Fruit fly (Drosophila melanogaster) whole organism, prepupa: Measurements from ENCODE around the gene tup.

Experiments used
- CG11294 ChIP-seq: fragments of 200-800 bp; sonication (Bioruptor generic); IDR thresholded peaks from 2 replicates; pipeline ENCODE4 v1.3.6; 2022; ENCODE audit warnings: missing biosample characterization, missing genetic modification characterization
- CG1621 ChIP-seq: fragments of 200-800 bp; sonication (Bioruptor generic); optimal IDR thresholded peaks from 3 replicates; lab custom pipeline; 2018; ENCODE audit warnings: missing biosample characterization, mild to moderate bottlenecking, missing genetic modification characterization
- CG34406 ChIP-seq: fragments of 200-800 bp; sonication (Bioruptor generic); optimal IDR thresholded peaks from 3 replicates; lab custom pipeline; 2016; ENCODE audit warnings: missing biosample characterization, missing genetic modification characterization
- CG6276 ChIP-seq: fragments of 200-800 bp; sonication (Bioruptor generic); optimal IDR thresholded peaks from 2 replicates; lab custom pipeline; 2017; ENCODE audit warnings: missing biosample characterization, mild to moderate bottlenecking, missing genetic modification characterization
- CG8119 ChIP-seq: fragments of 200-800 bp; sonication (Bioruptor generic); IDR thresholded peaks from 3 replicates; pipeline ENCODE4 v1.3.6; 2022; ENCODE audit warnings: missing biosample characterization, missing genetic modification characterization
- Ets96B ChIP-seq: fragments of 200-800 bp; optimal IDR thresholded peaks from 2 replicates; lab custom pipeline; 2019; ENCODE audit warnings: missing biosample characterization, mild to moderate bottlenecking, missing genetic modification characterization, moderate library complexity
- Sox15 ChIP-seq: fragments of 200-800 bp; sonication (Bioruptor generic); optimal IDR thresholded peaks from 3 replicates; lab custom pipeline; 2016; ENCODE audit warnings: missing biosample characterization, missing genetic modification characterization
- dsx ChIP-seq: fragments of 200-800 bp; optimal IDR thresholded peaks from 3 replicates; lab custom pipeline; 2019; ENCODE audit warnings: missing biosample characterization, mild to moderate bottlenecking, missing genetic modification characterization, moderate library complexity; ENCODE audit not compliant: poor library complexity, severe bottlenecking
- net ChIP-seq: fragments of 200-800 bp; sonication (Bioruptor generic); optimal IDR thresholded peaks from 3 replicates; lab custom pipeline; 2016; ENCODE audit warnings: missing biosample characterization, missing genetic modification characterization
- salr ChIP-seq, 2 experiments: fragments of 200-800 bp; sonication (Bioruptor generic); optimal IDR thresholded peaks; 3 replicates each; lab custom pipeline; 2016 to 2018; ENCODE audit warnings: missing biosample characterization in 2 of 2, missing genetic modification characterization in 2 of 2, mild to moderate bottlenecking in 1 of 2

DNA sequence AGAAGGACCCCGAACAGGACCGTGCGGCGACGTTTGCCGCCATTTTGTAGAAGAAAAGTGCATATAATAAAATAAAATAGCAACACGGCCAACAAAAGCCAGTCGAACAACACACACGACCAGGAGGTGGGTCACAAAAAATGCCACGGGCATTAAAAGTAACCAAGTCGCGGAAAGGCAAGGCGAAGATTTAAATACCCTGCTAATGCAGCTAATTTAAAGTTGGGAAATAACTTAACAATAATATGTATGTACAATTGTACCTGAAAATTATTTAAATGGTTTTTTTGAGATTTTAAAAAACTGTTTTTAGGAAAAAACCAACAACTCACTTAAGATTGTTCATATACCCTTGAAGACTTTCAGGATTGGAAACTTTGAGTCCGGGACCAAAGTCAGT is 48.5 kb upstream of the tup start:
- TF ChIP-seq salr (GFP tag; optimal IDR thresholded peaks at IDR 0.05; lab: Kevin White, UChicago) (no peak), Ets96B (no peak), dsx (GFP tag; lab: Kevin White, UChicago) (no peak), CG11294 (GFP tag; lab: Robert Waterston, UW) (no peak), Sox15 (no peak), CG34406 (GFP tag; lab: Kevin White, UChicago) (no peak), CG8119 (GFP tag; lab: Robert Waterston, UW) (peak; percentile 26; the same call in 1 of the 3 replicates), CG6276 (no peak), net (GFP tag; lab: Kevin White, UChicago) (no peak), CG1621 (tag; lab: Kevin White, UChicago) (no peak)
